Worm (Caenorhabditis elegans) whole organism, mixed stage, embryonic: ENCODE results near the gene T22F7.3.

Experiments used
- ceh-43 ChIP-seq: fragments of 200-800 bp; sonication (Bioruptor generic); optimal IDR thresholded peaks from 2 replicates; lab custom pipeline; 2018; ENCODE audit warnings: mild to moderate bottlenecking, missing genetic modification characterization, moderate library complexity, missing compliant biosample characterization
- elt-1 ChIP-seq: sonication (generic microtip); optimal IDR thresholded peaks from 2 replicates; lab custom pipeline; 2017; ENCODE audit warnings: missing genetic modification characterization, mild to moderate bottlenecking, missing compliant biosample characterization, antibody characterized with exemption, moderate library complexity, borderline replicate concordance; ENCODE audit not compliant: insufficient read depth
- lin-13 ChIP-seq: fragments of 150-350 bp; optimal IDR thresholded peaks from 2 replicates; lab custom pipeline; 2014; ENCODE audit warnings: missing biosample characterization, missing genetic modification characterization
- lsy-2 ChIP-seq: fragments of 150-350 bp; optimal IDR thresholded peaks from 2 replicates; lab custom pipeline; 2014; ENCODE audit warnings: missing biosample characterization, missing genetic modification characterization
- mab-5 ChIP-seq: fragments of 150-350 bp; optimal IDR thresholded peaks from 2 replicates; lab custom pipeline; 2014; ENCODE audit warnings: missing biosample characterization, missing genetic modification characterization
- nhr-12 ChIP-seq: fragments of 150-350 bp; optimal IDR thresholded peaks from 2 replicates; lab custom pipeline; 2014; ENCODE audit warnings: missing biosample characterization, missing genetic modification characterization
- nhr-76 ChIP-seq: sonication (generic microtip); optimal IDR thresholded peaks from 2 replicates; lab custom pipeline; 2017; ENCODE audit warnings: missing biosample characterization, missing genetic modification characterization
- sem-2 ChIP-seq: fragments of 200-800 bp; sonication (Bioruptor generic); optimal IDR thresholded peaks from 2 replicates; lab custom pipeline; 2018; ENCODE audit warnings: mild to moderate bottlenecking, missing genetic modification characterization, missing compliant biosample characterization
- unc-39 ChIP-seq: fragments of 150-350 bp; optimal IDR thresholded peaks from 2 replicates; lab custom pipeline; 2014; ENCODE audit warnings: missing biosample characterization, missing genetic modification characterization
- unc-62 ChIP-seq: fragments of 150-350 bp; optimal IDR thresholded peaks from 2 replicates; lab custom pipeline; 2014; ENCODE audit warnings: missing biosample characterization, missing genetic modification reagents, missing genetic modification characterization
- ztf-11 ChIP-seq: fragments of 150-350 bp; optimal IDR thresholded peaks from 2 replicates; lab custom pipeline; 2014; ENCODE audit warnings: missing biosample characterization, missing genetic modification characterization

- TF ChIP-seq lsy-2 (tag; lab: Kevin White, UChicago) (no peak), ceh-43 (GFP tag; lab: Kevin White, UChicago) (no peak), mab-5 (tag; lab: Kevin White, UChicago) (no peak), unc-39 (tag; lab: Kevin White, UChicago) (no peak), sem-2 (GFP tag; lab: Kevin White, UChicago) (no peak), nhr-12 (no peak), ztf-11 (tag; lab: Kevin White, UChicago) (no peak), elt-1 (tag; lab: Kevin White, UChicago) (no peak), nhr-76 (tag; lab: Kevin White, UChicago) (no peak), lin-13 (tag; lab: Kevin White, UChicago) (no peak), unc-62 (no peak)
These were observed 48.7 kb downstream of the T22F7.3 start, which contains the start of gene mat-3 for ce11 chrIII:475154-475553.
